Worm (Caenorhabditis elegans) whole organism, L4 larva: ENCODE measurements around the gene cdt-2.

Source experiments
- F10B5.3 ChIP-seq: sonication (generic microtip); optimal IDR thresholded peaks from 2 replicates; lab custom pipeline; 2016; ENCODE audit warnings: mild to moderate bottlenecking, missing genetic modification characterization, missing compliant biosample characterization
- T20F7.1 ChIP-seq: fragments of 200-800 bp; sonication (Bioruptor generic); optimal IDR thresholded peaks from 2 replicates; lab custom pipeline; 2018; ENCODE audit warnings: mild to moderate bottlenecking, missing genetic modification characterization, missing compliant biosample characterization
- Y105C5A.15 ChIP-seq: fragments of 200-800 bp; sonication (Bioruptor generic); IDR thresholded peaks from 2 replicates; pipeline ENCODE4 v1.3.6; 2022; ENCODE audit warnings: missing genetic modification characterization, missing compliant biosample characterization
- aha-1 ChIP-seq: fragments of 150-350 bp; peaks from one replicate; lab custom pipeline; 2014; ENCODE audit warnings: missing biosample characterization, missing genetic modification characterization
- ama-1 ChIP-seq: fragments of 150-350 bp; optimal IDR thresholded peaks from 2 replicates; lab custom pipeline; 2014; ENCODE audit warnings: inconsistent platforms, mixed read lengths
- arid-1 ChIP-seq: fragments of 200-800 bp; sonication (Bioruptor generic); conservative IDR thresholded peaks from 2 replicates; pipeline ENCODE4 v1.3.6; 2022; ENCODE audit warnings: missing genetic modification reagents, missing genetic modification characterization, missing compliant biosample characterization
- ceh-20 ChIP-seq: fragments of 200-800 bp; sonication (Bioruptor generic); IDR thresholded peaks from 2 replicates; pipeline ENCODE4 v1.3.6; 2022; ENCODE audit warnings: missing genetic modification reagents, missing genetic modification characterization, missing compliant biosample characterization
- ceh-28 ChIP-seq: fragments of 150-350 bp; optimal IDR thresholded peaks from 2 replicates; lab custom pipeline; 2014; ENCODE audit warnings: missing biosample characterization, missing genetic modification reagents, missing genetic modification characterization
- ceh-32 ChIP-seq: sonication (generic microtip); optimal IDR thresholded peaks from 2 replicates; lab custom pipeline; 2016; ENCODE audit warnings: mild to moderate bottlenecking, missing genetic modification characterization, missing compliant biosample characterization; ENCODE audit not compliant: poor library complexity
- ceh-44 ChIP-seq: fragments of 200-800 bp; sonication (Bioruptor generic); IDR thresholded peaks from 2 replicates; pipeline ENCODE4 v1.3.6; 2022; ENCODE audit warnings: missing genetic modification reagents, missing genetic modification characterization, missing compliant biosample characterization
- ceh-82 ChIP-seq: sonication (generic microtip); optimal IDR thresholded peaks from 2 replicates; lab custom pipeline; 2017; ENCODE audit warnings: missing biosample characterization, missing genetic modification characterization
- ces-1 ChIP-seq: fragments of 150-350 bp; sonication (generic microtip); optimal IDR thresholded peaks from 4 replicates; lab custom pipeline; 2014; ENCODE audit warnings: missing biosample characterization, missing genetic modification reagents, missing genetic modification characterization
- cey-2 ChIP-seq: sonication (generic microtip); optimal IDR thresholded peaks from 3 replicates; lab custom pipeline; 2017; ENCODE audit warnings: missing genetic modification characterization, mild to moderate bottlenecking, missing compliant biosample characterization, antibody characterized with exemption, borderline replicate concordance; ENCODE audit not compliant: insufficient read depth
- daf-16 ChIP-seq, 3 experiments: sonication (generic microtip); optimal IDR thresholded peaks; 2 replicates each; lab custom pipeline; 2016 to 2017; ENCODE audit warnings: missing genetic modification characterization in 3 of 3, missing genetic modification reagents in 3 of 3, mild to moderate bottlenecking in 2 of 3, missing compliant biosample characterization in 2 of 3, missing biosample characterization in 1 of 3, moderate library complexity in 1 of 3
- daf-8 ChIP-seq: fragments of 200-800 bp; sonication (Bioruptor generic); IDR thresholded peaks from 2 replicates; pipeline ENCODE4 v1.3.6; 2022; ENCODE audit warnings: missing genetic modification characterization, missing compliant biosample characterization
- duxl-1 ChIP-seq: sonication (generic microtip); optimal IDR thresholded peaks from 2 replicates; lab custom pipeline; 2016; ENCODE audit warnings: mild to moderate bottlenecking, missing genetic modification characterization, moderate library complexity, missing compliant biosample characterization; ENCODE audit not compliant: poor library complexity
- egl-43 ChIP-seq: fragments of 200-800 bp; sonication (Bioruptor generic); IDR thresholded peaks from 2 replicates; pipeline ENCODE4 v1.3.6; 2022; ENCODE audit warnings: missing genetic modification reagents, missing genetic modification characterization, missing compliant biosample characterization
- fkh-10 ChIP-seq: fragments of 150-350 bp; optimal IDR thresholded peaks from 2 replicates; lab custom pipeline; 2014; ENCODE audit warnings: missing biosample characterization, missing genetic modification reagents, missing genetic modification characterization
- hlh-11 ChIP-seq: fragments of 200-800 bp; sonication (Bioruptor generic); optimal IDR thresholded peaks from 2 replicates; lab custom pipeline; 2018; ENCODE audit warnings: mild to moderate bottlenecking, missing genetic modification characterization, missing compliant biosample characterization
- hlh-30 ChIP-seq: sonication (generic microtip); optimal IDR thresholded peaks from 2 replicates; lab custom pipeline; 2017; ENCODE audit warnings: antibody characterized with exemption, mild to moderate bottlenecking, missing genetic modification characterization, missing compliant biosample characterization; ENCODE audit not compliant: insufficient read depth
- lin-1 ChIP-seq: fragments of 200-800 bp; sonication (Bioruptor generic); IDR thresholded peaks from 2 replicates; pipeline ENCODE4 v1.3.6; 2022; ENCODE audit warnings: missing genetic modification reagents, missing genetic modification characterization, missing compliant biosample characterization
- lin-15B ChIP-seq: fragments of 150-350 bp; sonication (generic microtip); optimal IDR thresholded peaks from 3 replicates; lab custom pipeline; 2014; ENCODE audit warnings: missing biosample characterization, missing genetic modification characterization
- lin-29 ChIP-seq: fragments of 200-800 bp; sonication (Bioruptor generic); IDR thresholded peaks from 2 replicates; pipeline ENCODE4 v1.3.6; 2022; ENCODE audit warnings: missing genetic modification reagents, missing genetic modification characterization, missing compliant biosample characterization
- lin-38 ChIP-seq: fragments of 200-800 bp; sonication (Bioruptor generic); IDR thresholded peaks from 2 replicates; pipeline ENCODE4 v1.3.6; 2022; ENCODE audit warnings: missing genetic modification reagents, missing genetic modification characterization, missing compliant biosample characterization
- lsy-2 ChIP-seq, 2 experiments: fragments of 150-350 bp in 1 of 2; sonication (generic microtip) in 1 of 2; optimal IDR thresholded peaks; 2 replicates each; lab custom pipeline; 2014 to 2017; ENCODE audit warnings: missing biosample characterization in 2 of 2, missing genetic modification characterization in 2 of 2
- mdt-29 ChIP-seq: fragments of 200-800 bp; sonication (Bioruptor generic); IDR thresholded peaks from 2 replicates; pipeline ENCODE4 v1.3.6; 2022; ENCODE audit warnings: missing genetic modification reagents, missing genetic modification characterization, missing compliant biosample characterization
- mes-2 ChIP-seq: sonication (generic microtip); optimal IDR thresholded peaks from 2 replicates; lab custom pipeline; 2016; ENCODE audit warnings: missing genotype, mild to moderate bottlenecking, missing genetic modification characterization, missing compliant biosample characterization; ENCODE audit not compliant: poor library complexity, severe bottlenecking
- nhr-102 ChIP-seq: sonication (generic microtip); optimal IDR thresholded peaks from 2 replicates; lab custom pipeline; 2016; ENCODE audit warnings: mild to moderate bottlenecking, missing genetic modification characterization, moderate library complexity, missing compliant biosample characterization
- nhr-25 ChIP-seq: sonication (generic microtip); optimal IDR thresholded peaks from 2 replicates; lab custom pipeline; 2017; ENCODE audit warnings: missing genetic modification characterization, mild to moderate bottlenecking, missing compliant biosample characterization, antibody characterized with exemption, moderate library complexity, borderline replicate concordance; ENCODE audit not compliant: insufficient read depth
- nhr-28 ChIP-seq: fragments of 150-350 bp; optimal IDR thresholded peaks from 2 replicates; lab custom pipeline; 2014; ENCODE audit warnings: missing biosample characterization, missing genetic modification characterization
- nhr-6 ChIP-seq: fragments of 150-350 bp; optimal IDR thresholded peaks from 2 replicates; lab custom pipeline; 2014; ENCODE audit warnings: missing biosample characterization, missing genetic modification characterization
- pha-4 ChIP-seq, 2 experiments: fragments of 150-350 bp in 1 of 2; fragments of 200-800 bp in 1 of 2; sonication (Bioruptor generic) in 1 of 2; IDR thresholded peaks in 1 of 2; optimal IDR thresholded peaks in 1 of 2; 2 replicates each; pipeline versions ENCODE4 v1.3.6 to Lab custom; 2014 to 2022; ENCODE audit warnings: missing genetic modification characterization in 2 of 2, missing genetic modification reagents in 2 of 2, missing biosample characterization in 1 of 2, missing compliant biosample characterization in 1 of 2
- rbr-2 ChIP-seq: sonication (generic microtip); optimal IDR thresholded peaks from 2 replicates; lab custom pipeline; 2016; ENCODE audit warnings: missing genotype, missing genetic modification characterization, missing compliant biosample characterization
- sdz-12 ChIP-seq: fragments of 200-800 bp; sonication (Bioruptor generic); optimal IDR thresholded peaks from 2 replicates; lab custom pipeline; 2018; ENCODE audit warnings: mild to moderate bottlenecking, missing genetic modification characterization, missing compliant biosample characterization
- set-16 ChIP-seq: fragments of 200-800 bp; sonication (Bioruptor generic); IDR thresholded peaks from 2 replicates; pipeline ENCODE4 v1.3.6; 2022; ENCODE audit warnings: missing genetic modification reagents, missing genetic modification characterization, missing compliant biosample characterization
- snpc-1.2 ChIP-seq: fragments of 200-800 bp; sonication (Bioruptor generic); IDR thresholded peaks from 2 replicates; pipeline ENCODE4 v1.3.6; 2022; ENCODE audit warnings: missing genetic modification reagents, missing genetic modification characterization, missing compliant biosample characterization
- spr-1 ChIP-seq: sonication (generic microtip); optimal IDR thresholded peaks from 2 replicates; lab custom pipeline; 2016; ENCODE audit warnings: mild to moderate bottlenecking, missing genetic modification characterization, missing compliant biosample characterization
- tag-97 ChIP-seq: fragments of 200-800 bp; sonication (Bioruptor generic); IDR thresholded peaks from 2 replicates; pipeline ENCODE4 v1.3.6; 2022; ENCODE audit warnings: missing genetic modification characterization, missing compliant biosample characterization
- tra-1 ChIP-seq: fragments of 200-800 bp; sonication (Bioruptor generic); IDR thresholded peaks from 2 replicates; pipeline ENCODE4 v1.3.6; 2022; ENCODE audit warnings: missing genetic modification reagents, missing genetic modification characterization, missing compliant biosample characterization
- vab-7 ChIP-seq: fragments of 200-800 bp; sonication (Bioruptor generic); IDR thresholded peaks from 2 replicates; pipeline ENCODE4 v1.3.6; 2022; ENCODE audit warnings: missing genetic modification reagents, missing genetic modification characterization, missing compliant biosample characterization
- zfp-3 ChIP-seq: fragments of 200-800 bp; sonication (Bioruptor generic); conservative IDR thresholded peaks from 2 replicates; pipeline ENCODE4 v1.3.6; 2022; ENCODE audit warnings: missing genetic modification reagents, missing genetic modification characterization, missing compliant biosample characterization
- ztf-7 ChIP-seq: fragments of 150-350 bp; optimal IDR thresholded peaks from 2 replicates; lab custom pipeline; 2014; ENCODE audit warnings: missing biosample characterization, missing genetic modification characterization

cdt-2 gene

DNA sequence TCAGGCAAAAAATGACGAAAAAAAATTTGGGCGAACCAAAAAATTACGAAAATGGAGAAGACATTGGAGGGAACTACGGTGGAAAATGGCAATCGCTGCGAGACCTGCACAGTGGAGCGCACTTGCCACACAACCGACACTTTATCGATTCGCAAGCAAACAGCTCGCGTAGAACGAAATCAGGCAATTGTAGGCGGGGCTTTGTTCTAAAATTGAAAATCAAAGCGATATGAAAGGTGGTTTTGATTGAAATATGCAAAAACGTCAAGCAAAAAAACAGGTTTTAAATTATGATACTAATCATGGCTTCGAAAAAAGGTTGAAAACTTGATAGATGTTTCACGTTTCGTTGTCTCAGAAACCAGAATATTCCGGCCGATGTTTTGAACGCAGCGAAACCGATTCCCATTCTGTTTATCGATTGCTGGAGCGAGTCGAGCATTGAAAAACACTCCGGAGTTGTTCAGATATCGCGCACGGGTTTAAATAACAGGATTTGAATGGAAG is 11.3 kb upstream of the cdt-2 start, which contains the start of the genes fib-1 and mut-15 (continued):
- TF ChIP-seq set-16 (GFP tag; lab: Robert Waterston, UW) (no peak), lin-38 (GFP tag; lab: Robert Waterston, UW) (peak; percentile 99), ces-1 (GFP tag; lab: Kevin White, UChicago) (no peak), tag-97 (GFP tag; lab: Robert Waterston, UW) (no peak), arid-1 (0 out of 2 replicates have a peak, but pooled peaks have one; percentile 55), ceh-82 (no peak), duxl-1 (tag; lab: Kevin White, UChicago) (peak; percentile 62), lsy-2 (tag; optimal IDR thresholded peaks at IDR 0.05; lab: Kevin White, UChicago) (peak; percentile 89 to 97), vab-7 (GFP tag; lab: Robert Waterston, UW) (peak; percentile 60; the same call in 1 of the 2 replicates), daf-8 (GFP tag; lab: Robert Waterston, UW) (no peak), egl-43 (GFP tag; lab: Robert Waterston, UW) (0 out of 2 replicates have a peak, but pooled peaks have one; percentile 45), nhr-102 (tag; lab: Kevin White, UChicago) (peak; percentile 80), hlh-30 (tag; lab: Kevin White, UChicago) (peak; percentile 77), ceh-32 (tag; lab: Kevin White, UChicago) (no peak), lin-15B (tag; lab: Kevin White, UChicago) (peak; percentile 76), rbr-2 (tag; lab: Kevin White, UChicago) (peak; percentile 92), mdt-29 (0 out of 2 replicates have a peak, but pooled peaks have one; percentile 33), ceh-20 (GFP tag; lab: Robert Waterston, UW) (peak; percentile 86), pha-4 (GFP tag; IDR thresholded peaks at IDR 0.05; lab: Robert Waterston, UW) (peak; percentile 63; the same call in 1 of the 2 replicates), pha-4 (tag; optimal IDR thresholded peaks at IDR 0.05; lab: Kevin White, UChicago) (peak; percentile 27), ceh-28 (tag; lab: Kevin White, UChicago) (peak; percentile 71), tra-1 (GFP tag; lab: Robert Waterston, UW) (peak; percentile 67)
- TF ChIP-seq, all 104 proteins: peak for 53

DNA sequence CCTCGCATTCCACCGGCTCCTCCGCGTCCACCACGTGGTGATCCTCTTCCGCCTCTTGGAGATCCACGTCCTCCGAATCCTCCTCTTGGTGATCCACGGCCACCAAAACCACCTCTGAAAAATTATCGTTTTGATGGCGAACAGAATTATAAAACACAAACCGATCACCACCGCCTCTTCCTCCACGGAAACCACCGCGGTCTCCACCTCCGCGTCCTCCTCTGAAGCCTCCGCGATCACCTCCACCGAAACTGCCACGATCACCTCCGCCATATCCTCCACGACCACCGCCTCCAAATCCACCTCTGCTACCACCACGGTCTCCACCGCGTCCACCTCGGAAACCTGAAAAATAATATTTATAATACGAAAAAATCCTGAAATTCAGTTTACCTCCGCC is 10.6 kb upstream of the cdt-2 start:
- no peak for TF ChIP-seq zfp-3 (GFP tag; lab: Robert Waterston, UW)
- no peak for TF ChIP-seq ama-1 (lab: Kevin White, UChicago)
- no peak for TF ChIP-seq lin-29 (GFP tag; lab: Robert Waterston, UW)
- no peak for TF ChIP-seq mes-2 (tag; lab: Kevin White, UChicago)
- peak; percentile 99 for TF ChIP-seq aha-1 (tag; lab: Kevin White, UChicago)
- peak; percentile 90 for TF ChIP-seq set-16 (GFP tag; lab: Robert Waterston, UW)

DNA sequence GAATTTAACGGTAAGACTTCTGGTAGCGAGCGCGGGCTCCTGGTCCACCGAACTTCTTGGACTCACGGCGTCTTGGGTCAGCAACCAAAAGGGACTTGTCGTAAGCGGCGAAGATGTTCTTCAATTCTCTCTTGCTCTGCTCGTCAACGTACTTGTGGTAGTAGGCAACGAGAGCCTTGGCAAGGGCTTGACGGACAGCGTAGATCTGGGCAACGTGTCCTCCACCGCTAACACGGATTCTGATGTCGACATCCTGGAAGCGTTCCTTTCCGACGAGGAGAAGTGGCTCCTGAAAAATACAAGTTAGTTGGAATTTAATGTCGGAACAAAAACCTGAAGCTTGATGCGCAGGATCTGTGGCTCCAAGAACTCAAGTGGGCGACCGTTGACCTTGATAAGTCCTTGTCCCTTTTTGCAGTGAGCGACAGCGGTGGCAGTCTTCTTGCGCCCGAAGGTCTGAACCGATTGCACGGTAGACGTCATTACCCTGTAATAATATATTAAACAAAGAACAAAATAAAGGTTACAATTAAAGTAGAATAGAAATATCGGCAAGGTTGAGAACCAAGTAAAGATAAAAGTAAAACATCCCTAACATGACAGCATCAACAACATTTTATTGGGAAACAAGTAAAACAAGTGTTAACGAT is 9.3 kb upstream of the cdt-2 start, which contains the start of gene rps-16:
Gene rps-16 (minus strand): TSS at position 487 of the 650 bp plus-strand sequence.
- no peak for TF ChIP-seq hlh-11 (tag; lab: Kevin White, UChicago)
- no peak for TF ChIP-seq T20F7.1 (GFP tag; lab: Kevin White, UChicago)
- no peak for TF ChIP-seq duxl-1 (tag; lab: Kevin White, UChicago)
- TF ChIP-seq cey-2 (tag; lab: Kevin White, UChicago) = no peak
- TF ChIP-seq nhr-6 (tag; lab: Kevin White, UChicago) = no peak
- no peak for TF ChIP-seq tag-97 (GFP tag; lab: Robert Waterston, UW)
- no peak for TF ChIP-seq vab-7 (GFP tag; lab: Robert Waterston, UW)
- TF ChIP-seq ztf-7 = no peak
- TF ChIP-seq daf-8 (GFP tag; lab: Robert Waterston, UW) = no peak
- TF ChIP-seq nhr-28 (tag; lab: Kevin White, UChicago) = no peak
- no peak for TF ChIP-seq F10B5.3 (tag; lab: Kevin White, UChicago)
- TF ChIP-seq arid-1 = no peak
- no peak for TF ChIP-seq fkh-10 (GFP tag; lab: Kevin White, UChicago)
- TF ChIP-seq mes-2 (tag; lab: Kevin White, UChicago) = peak; percentile 22
- no peak for TF ChIP-seq ceh-44 (GFP tag; lab: Robert Waterston, UW)
- no peak for TF ChIP-seq sdz-12 (GFP tag; lab: Kevin White, UChicago)
- TF ChIP-seq nhr-25 (tag; lab: Kevin White, UChicago) = peak; percentile 32
- no peak for TF ChIP-seq lin-1 (GFP tag; lab: Robert Waterston, UW)
- peak; percentile 10; the same call in 1 of the 2 replicates for TF ChIP-seq snpc-1.2 (GFP tag; lab: Robert Waterston, UW)
- TF ChIP-seq spr-1 (tag; lab: Kevin White, UChicago) = no peak
- TF ChIP-seq hlh-30 (tag; lab: Kevin White, UChicago) = no peak
- peak in 1 of 2 experiments; percentile 21 for TF ChIP-seq daf-16 (GFP tag; optimal IDR thresholded peaks at IDR 0.05; lab: Kevin White, UChicago)
- no peak for TF ChIP-seq daf-16 (tag; optimal IDR thresholded peaks at IDR 0.05; lab: Kevin White, UChicago)
- TF ChIP-seq Y105C5A.15 (GFP tag; lab: Robert Waterston, UW) = peak; percentile 69; the same call in 1 of the 2 replicates
